Fruit fly (Drosophila melanogaster) whole organism, wandering third instar larva: ENCODE data around the gene CG46519.
"Not testable (repeated sequence)": the region's sequence is repeated elsewhere in the genome, so short reads cannot be mapped to it uniquely, and the experiment has no call there.

Source experiments
- Hr83 ChIP-seq: fragments of 200-300 bp; sonication (Bioruptor generic); optimal IDR thresholded peaks from 2 replicates; lab custom pipeline; 2016; ENCODE audit warnings: missing biosample characterization, mild to moderate bottlenecking, missing genetic modification characterization, moderate library complexity; ENCODE audit not compliant: poor library complexity, severe bottlenecking
- br ChIP-seq: fragments of 200-800 bp; sonication (Bioruptor generic); optimal IDR thresholded peaks from 2 replicates; lab custom pipeline; 2016; ENCODE audit warnings: missing biosample characterization, missing genetic modification characterization
- dmrt93B ChIP-seq: fragments of 200-800 bp; sonication (Bioruptor generic); optimal IDR thresholded peaks from 2 replicates; lab custom pipeline; 2018; ENCODE audit warnings: missing biosample characterization, mild to moderate bottlenecking, missing genetic modification characterization
- usp ChIP-seq: fragments of >200 bp; optimal IDR thresholded peaks from 2 replicates; lab custom pipeline; 2017; ENCODE audit warnings: missing biosample characterization, missing genetic modification characterization

DNA sequence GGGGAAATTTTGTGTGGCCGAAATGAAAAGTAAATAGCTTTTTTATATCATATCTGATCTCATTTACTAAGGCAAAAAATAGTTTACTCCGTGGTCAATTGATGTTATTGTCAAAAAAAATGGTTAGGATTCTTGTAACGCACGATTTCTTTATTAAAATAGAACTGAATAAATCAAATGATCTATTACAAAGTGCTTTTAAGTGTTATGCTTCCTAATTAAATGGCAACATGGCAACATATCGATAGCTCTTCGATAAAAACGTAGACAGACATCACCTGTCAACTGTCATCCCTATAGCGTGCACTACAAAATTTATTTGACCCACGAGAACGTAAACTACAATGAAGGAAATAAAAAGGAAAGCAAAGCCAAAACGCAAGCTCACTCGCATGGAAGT lies 44.3 kb upstream of the CG46519 start, which contains the start of gene CG46512:
- not testable (repeated sequence) for TF ChIP-seq usp (GFP tag; lab: Kevin White, UChicago); br; Hr83; dmrt93B (GFP tag; lab: Kevin White, UChicago)
